Worm (Caenorhabditis elegans) whole organism, late embryonic: ENCODE results near the gene nhr-15.

Experiments
- C38D4.7 ChIP-seq: fragments of 200-800 bp; sonication (Bioruptor generic); optimal IDR thresholded peaks from 2 replicates; lab custom pipeline; 2018; ENCODE audit warnings: mild to moderate bottlenecking, missing genetic modification characterization, moderate library complexity, missing compliant biosample characterization
- F13H6.1 ChIP-seq: sonication (generic microtip); optimal IDR thresholded peaks from 2 replicates; lab custom pipeline; 2016; ENCODE audit warnings: missing genetic modification characterization, missing compliant biosample characterization
- K02D7.2 ChIP-seq: sonication (generic microtip); optimal IDR thresholded peaks from 2 replicates; lab custom pipeline; 2017; ENCODE audit warnings: mild to moderate bottlenecking, missing genetic modification characterization, missing compliant biosample characterization
- ahr-1 ChIP-seq: sonication (generic microtip); optimal IDR thresholded peaks from 2 replicates; lab custom pipeline; 2016; ENCODE audit warnings: missing genetic modification characterization, missing compliant biosample characterization
- ama-1 ChIP-seq: fragments of 150-350 bp; optimal IDR thresholded peaks from 2 replicates; lab custom pipeline; 2014
- ceh-19 ChIP-seq: fragments of 200-800 bp; sonication (Bioruptor generic); optimal IDR thresholded peaks from 2 replicates; lab custom pipeline; 2018; ENCODE audit warnings: mild to moderate bottlenecking, missing genetic modification characterization, missing compliant biosample characterization
- ceh-2 ChIP-seq: sonication (generic microtip); optimal IDR thresholded peaks from 2 replicates; lab custom pipeline; 2016; ENCODE audit warnings: missing genotype, missing genetic modification characterization, missing compliant biosample characterization
- ceh-22 ChIP-seq: sonication (generic microtip); optimal IDR thresholded peaks from 2 replicates; lab custom pipeline; 2017; ENCODE audit warnings: missing biosample characterization, missing genetic modification characterization
- ceh-24 ChIP-seq: sonication (generic microtip); optimal IDR thresholded peaks from 2 replicates; lab custom pipeline; 2016; ENCODE audit warnings: mild to moderate bottlenecking, missing genetic modification characterization, missing compliant biosample characterization
- ceh-34 ChIP-seq: sonication (generic microtip); optimal IDR thresholded peaks from 2 replicates; lab custom pipeline; 2016; ENCODE audit warnings: mild to moderate bottlenecking, missing genetic modification characterization, missing compliant biosample characterization
- ceh-45 ChIP-seq: fragments of 200-800 bp; sonication (Bioruptor generic); IDR thresholded peaks from 2 replicates; pipeline ENCODE4 v1.3.6; 2022; ENCODE audit warnings: missing genetic modification reagents, missing genetic modification characterization, missing compliant biosample characterization
- ceh-48 ChIP-seq: sonication (generic microtip); optimal IDR thresholded peaks from 2 replicates; lab custom pipeline; 2016; ENCODE audit warnings: missing genetic modification characterization, inconsistent platforms, missing compliant biosample characterization
- ceh-9 ChIP-seq: sonication (generic microtip); optimal IDR thresholded peaks from 2 replicates; lab custom pipeline; 2016; ENCODE audit warnings: mild to moderate bottlenecking, missing genetic modification characterization, inconsistent platforms, missing compliant biosample characterization
- che-1 ChIP-seq: sonication (generic microtip); optimal IDR thresholded peaks from 2 replicates; lab custom pipeline; 2016; ENCODE audit warnings: mild to moderate bottlenecking, missing genetic modification characterization, missing compliant biosample characterization
- dmd-4 ChIP-seq: sonication (generic microtip); optimal IDR thresholded peaks from 2 replicates; lab custom pipeline; 2016; ENCODE audit warnings: borderline replicate concordance, missing genetic modification characterization, missing compliant biosample characterization
- elt-4 ChIP-seq: sonication (generic microtip); optimal IDR thresholded peaks from 2 replicates; lab custom pipeline; 2016; ENCODE audit warnings: missing genetic modification characterization, missing compliant biosample characterization
- ets-4 ChIP-seq: sonication (generic microtip); optimal IDR thresholded peaks from 2 replicates; lab custom pipeline; 2016; ENCODE audit warnings: missing genetic modification characterization, missing compliant biosample characterization
- fax-1 ChIP-seq: sonication (generic microtip); optimal IDR thresholded peaks from 2 replicates; lab custom pipeline; 2016; ENCODE audit warnings: missing genotype, missing genetic modification characterization, missing compliant biosample characterization
- fkh-10 ChIP-seq: fragments of 150-350 bp; optimal IDR thresholded peaks from 2 replicates; lab custom pipeline; 2014; ENCODE audit warnings: missing biosample characterization, missing genetic modification reagents, missing genetic modification characterization
- fkh-6 ChIP-seq: sonication (generic microtip); optimal IDR thresholded peaks from 2 replicates; lab custom pipeline; 2016; ENCODE audit warnings: missing genetic modification characterization, missing compliant biosample characterization
- gmeb-2 ChIP-seq: sonication (generic microtip); optimal IDR thresholded peaks from 2 replicates; lab custom pipeline; 2016; ENCODE audit warnings: missing genetic modification characterization, inconsistent platforms, missing compliant biosample characterization
- hlh-13 ChIP-seq: fragments of 200-800 bp; sonication (Bioruptor generic); optimal IDR thresholded peaks from 2 replicates; lab custom pipeline; 2018; ENCODE audit warnings: mild to moderate bottlenecking, missing genetic modification characterization, missing compliant biosample characterization
- hlh-15 ChIP-seq: sonication (generic microtip); optimal IDR thresholded peaks from 2 replicates; lab custom pipeline; 2016; ENCODE audit warnings: missing genetic modification characterization, missing compliant biosample characterization
- hlh-30 ChIP-seq: sonication (generic microtip); optimal IDR thresholded peaks from 2 replicates; lab custom pipeline; 2017; ENCODE audit warnings: antibody characterized with exemption, missing genetic modification characterization, missing compliant biosample characterization; ENCODE audit not compliant: insufficient read depth
- hlh-6 ChIP-seq: sonication (generic microtip); optimal IDR thresholded peaks from 2 replicates; lab custom pipeline; 2016; ENCODE audit warnings: missing genotype, missing genetic modification characterization, missing compliant biosample characterization
- hlh-8 ChIP-seq: sonication (generic microtip); optimal IDR thresholded peaks from 2 replicates; lab custom pipeline; 2016; ENCODE audit warnings: missing genotype, missing genetic modification characterization, missing compliant biosample characterization
- lin-11 ChIP-seq: fragments of 200-800 bp; sonication (Bioruptor generic); optimal IDR thresholded peaks from 2 replicates; lab custom pipeline; 2018; ENCODE audit warnings: mild to moderate bottlenecking, missing genetic modification characterization, missing compliant biosample characterization
- madf-2 ChIP-seq: sonication (generic microtip); optimal IDR thresholded peaks from 2 replicates; lab custom pipeline; 2017; ENCODE audit warnings: missing genetic modification characterization, missing compliant biosample characterization
- mec-3 ChIP-seq: sonication (generic microtip); optimal IDR thresholded peaks from 2 replicates; lab custom pipeline; 2016; ENCODE audit warnings: borderline replicate concordance, missing genetic modification characterization, missing compliant biosample characterization
- nhr-11 ChIP-seq: fragments of 150-350 bp; optimal IDR thresholded peaks from 2 replicates; lab custom pipeline; 2014; ENCODE audit warnings: missing biosample characterization, missing genetic modification characterization
- nhr-232 ChIP-seq: sonication (generic microtip); optimal IDR thresholded peaks from 2 replicates; lab custom pipeline; 2016; ENCODE audit warnings: missing genetic modification characterization, missing compliant biosample characterization
- odd-2 ChIP-seq: sonication (generic microtip); optimal IDR thresholded peaks from 2 replicates; lab custom pipeline; 2017; ENCODE audit warnings: antibody characterized with exemption, mild to moderate bottlenecking, missing genetic modification characterization, missing compliant biosample characterization
- pag-3 ChIP-seq: sonication (generic microtip); optimal IDR thresholded peaks from 2 replicates; lab custom pipeline; 2016; ENCODE audit warnings: missing compliant biosample characterization, missing genetic modification characterization, borderline replicate concordance
- pax-1 ChIP-seq: fragments of 150-350 bp; optimal IDR thresholded peaks from 2 replicates; lab custom pipeline; 2014; ENCODE audit warnings: missing biosample characterization, missing genetic modification characterization
- pha-4 ChIP-seq: fragments of 150-350 bp; optimal IDR thresholded peaks from 2 replicates; lab custom pipeline; 2018; ENCODE audit warnings: missing biosample characterization, missing genetic modification reagents, missing genetic modification characterization
- pqm-1 ChIP-seq: sonication (generic microtip); optimal IDR thresholded peaks from 2 replicates; lab custom pipeline; 2016; ENCODE audit warnings: missing genetic modification characterization, missing compliant biosample characterization
- pros-1 ChIP-seq: fragments of 150-350 bp; optimal IDR thresholded peaks from 2 replicates; lab custom pipeline; 2014; ENCODE audit warnings: missing biosample characterization, missing genetic modification reagents, missing genetic modification characterization
- ref-2 ChIP-seq: sonication (generic microtip); optimal IDR thresholded peaks from 2 replicates; lab custom pipeline; 2016; ENCODE audit warnings: missing genetic modification characterization, missing compliant biosample characterization
- rnt-1 ChIP-seq: sonication (generic microtip); optimal IDR thresholded peaks from 2 replicates; lab custom pipeline; 2016; ENCODE audit warnings: missing genetic modification characterization, missing compliant biosample characterization
- sox-2 ChIP-seq: fragments of 200-800 bp; sonication (Bioruptor generic); IDR thresholded peaks from 2 replicates; pipeline ENCODE4 v1.3.6; 2022; ENCODE audit warnings: missing genetic modification reagents, missing genetic modification characterization, missing compliant biosample characterization
- sox-4 ChIP-seq: sonication (generic microtip); optimal IDR thresholded peaks from 2 replicates; lab custom pipeline; 2017; ENCODE audit warnings: mild to moderate bottlenecking, missing genetic modification characterization, inconsistent platforms, missing compliant biosample characterization
- syd-9 ChIP-seq: sonication (generic microtip); optimal IDR thresholded peaks from 2 replicates; lab custom pipeline; 2016; ENCODE audit warnings: mild to moderate bottlenecking, missing genetic modification characterization, moderate library complexity, missing compliant biosample characterization
- ttx-3 ChIP-seq: sonication (generic microtip); optimal IDR thresholded peaks from 2 replicates; lab custom pipeline; 2016; ENCODE audit warnings: missing genetic modification reagents, missing genetic modification characterization, missing compliant biosample characterization
- unc-55 ChIP-seq: sonication (generic microtip); optimal IDR thresholded peaks from 2 replicates; lab custom pipeline; 2017; ENCODE audit warnings: missing biosample characterization, missing genetic modification reagents, missing genetic modification characterization
- zip-5 ChIP-seq: sonication (generic microtip); optimal IDR thresholded peaks from 2 replicates; lab custom pipeline; 2016; ENCODE audit warnings: missing genetic modification characterization, missing compliant biosample characterization
- ztf-16 ChIP-seq: sonication (generic microtip); optimal IDR thresholded peaks from 2 replicates; lab custom pipeline; 2017; ENCODE audit warnings: missing genetic modification characterization, missing compliant biosample characterization

The nhr-15 gene

DNA sequence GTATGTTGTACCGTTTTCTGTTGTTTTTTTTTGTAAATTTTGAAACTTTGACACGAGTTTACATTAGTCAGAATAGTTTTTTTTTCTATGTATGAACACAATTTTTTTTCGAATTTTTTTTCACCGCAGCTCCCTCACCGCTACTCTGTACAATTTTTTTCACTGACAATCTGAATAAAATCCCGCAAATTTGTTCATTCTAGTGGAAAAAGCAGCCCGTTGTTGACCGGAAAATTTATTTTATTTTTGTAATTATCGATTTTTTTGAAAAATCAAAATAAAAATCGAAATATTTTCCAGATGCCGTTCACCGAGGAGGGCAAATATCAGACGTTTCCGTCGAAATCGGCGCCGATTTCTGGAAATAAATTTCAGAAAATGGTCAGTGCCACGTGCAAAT is 46.9 kb downstream of the nhr-15 start, which contains the start of gene T22H9.1:
Gene T22H9.1 (plus strand): TSS at position 301 of the 400 bp plus-strand sequence.
- no peak for TF ChIP-seq pag-3 (tag; lab: Kevin White, UChicago)
- no peak for TF ChIP-seq K02D7.2 (tag; lab: Kevin White, UChicago)
- no peak for TF ChIP-seq hlh-15 (tag; lab: Kevin White, UChicago)
- no peak for TF ChIP-seq hlh-13 (GFP tag; lab: Kevin White, UChicago)
- TF ChIP-seq pax-1 (tag; lab: Kevin White, UChicago), result no peak
- TF ChIP-seq pha-4, result no peak
- no peak for TF ChIP-seq ahr-1 (tag; lab: Kevin White, UChicago)
- TF ChIP-seq ceh-19, result no peak

DNA sequence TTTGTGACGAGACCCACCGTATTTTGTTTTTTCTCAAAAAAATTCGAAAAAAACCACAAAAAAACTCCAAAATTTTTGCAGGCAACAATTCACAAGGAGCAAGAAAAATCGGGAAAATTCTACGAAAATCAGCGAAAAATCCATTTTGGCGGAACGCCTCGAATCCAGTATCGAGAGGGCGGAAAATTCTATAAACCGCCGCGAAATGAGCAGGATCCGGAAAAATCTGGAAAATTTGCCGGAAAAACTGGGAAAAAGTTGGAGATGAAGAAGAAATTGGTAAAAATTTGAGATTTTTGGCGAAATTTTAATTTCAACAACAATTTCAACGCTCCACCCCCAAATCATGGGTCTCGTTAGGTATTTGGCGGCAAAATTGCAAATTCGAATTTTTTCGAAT is 47.5 kb downstream of the nhr-15 start:
- no peak for TF ChIP-seq rnt-1 (tag; lab: Kevin White, UChicago)
- no peak for TF ChIP-seq madf-2 (tag; lab: Kevin White, UChicago)
- no peak for TF ChIP-seq hlh-8
- TF ChIP-seq ttx-3 (tag; lab: Kevin White, UChicago), result no peak
- TF ChIP-seq hlh-30 (tag; lab: Kevin White, UChicago), result no peak
- no peak for TF ChIP-seq ceh-22 (tag; lab: Kevin White, UChicago)
- TF ChIP-seq hlh-15 (tag; lab: Kevin White, UChicago), result no peak
- no peak for TF ChIP-seq K02D7.2 (tag; lab: Kevin White, UChicago)
- no peak for TF ChIP-seq ceh-24 (tag; lab: Kevin White, UChicago)
- TF ChIP-seq ceh-48 (tag; lab: Kevin White, UChicago), result no peak
- no peak for TF ChIP-seq ztf-16
- TF ChIP-seq C38D4.7 (GFP tag; lab: Kevin White, UChicago), result no peak
- TF ChIP-seq syd-9 (tag; lab: Kevin White, UChicago), result no peak
- TF ChIP-seq unc-55 (GFP tag; lab: Kevin White, UChicago), result no peak
- TF ChIP-seq odd-2, result no peak
- no peak for TF ChIP-seq pag-3 (tag; lab: Kevin White, UChicago)
- TF ChIP-seq, all 69 proteins: peak for 0

DNA sequence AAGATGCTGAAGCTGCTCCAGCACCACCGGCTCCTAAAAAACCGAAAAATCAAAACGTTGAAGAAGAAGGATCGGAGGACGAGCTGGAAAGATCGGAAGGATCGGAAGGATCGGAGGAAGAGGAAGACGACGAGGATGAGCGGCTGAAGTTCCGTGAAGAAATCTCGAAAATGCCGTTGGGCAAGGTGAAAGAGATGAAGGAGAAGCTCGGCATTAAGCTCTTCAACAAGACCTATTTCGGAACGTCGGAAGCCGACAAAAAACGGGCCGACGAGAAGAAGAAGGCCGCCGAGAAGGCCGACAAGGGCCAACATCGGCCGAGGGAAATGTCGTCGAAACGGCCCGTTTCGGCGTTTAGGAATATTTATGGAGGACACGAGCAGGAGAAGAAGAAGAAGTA is 48.8 kb downstream of the nhr-15 start:
- no peak for TF ChIP-seq ceh-9
- TF ChIP-seq odd-2, result no peak
- TF ChIP-seq F13H6.1, result no peak
- TF ChIP-seq ceh-48 (tag; lab: Kevin White, UChicago), result no peak
- TF ChIP-seq ets-4 (tag; lab: Kevin White, UChicago), result no peak
- no peak for TF ChIP-seq ttx-3 (tag; lab: Kevin White, UChicago)
- TF ChIP-seq hlh-30 (tag; lab: Kevin White, UChicago), result no peak
- no peak for TF ChIP-seq che-1 (tag; lab: Kevin White, UChicago)
- no peak for TF ChIP-seq nhr-232
- no peak for TF ChIP-seq K02D7.2 (tag; lab: Kevin White, UChicago)
- TF ChIP-seq ceh-45, result no peak
- TF ChIP-seq hlh-15 (tag; lab: Kevin White, UChicago), result no peak
- TF ChIP-seq mec-3 (tag; lab: Kevin White, UChicago), result no peak
- no peak for TF ChIP-seq nhr-11 (tag; lab: Kevin White, UChicago)
- TF ChIP-seq fkh-6 (tag; lab: Kevin White, UChicago), result no peak

DNA sequence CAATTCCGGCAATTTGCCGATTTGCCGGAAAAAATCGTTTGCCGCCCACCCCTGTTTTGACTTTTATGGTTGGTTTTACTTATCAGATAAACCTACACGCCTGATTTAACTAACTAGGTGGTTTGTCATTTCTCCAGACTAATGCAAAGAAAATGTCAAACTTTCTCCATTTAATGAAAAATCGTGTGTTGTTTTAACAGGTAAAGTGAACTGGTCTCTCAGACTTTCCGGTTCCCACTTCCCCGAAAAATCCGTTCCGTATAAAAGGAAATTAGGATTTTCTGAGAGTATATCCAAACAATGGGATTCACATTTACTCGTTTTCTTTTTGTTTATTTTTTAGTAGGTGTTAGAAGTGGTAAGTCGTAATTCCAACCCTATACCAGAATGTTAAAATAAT is 52.1 kb downstream of the nhr-15 start, which contains the start of gene mltn-6:
Gene mltn-6 (plus strand): TSS at position 301 of the 400 bp plus-strand sequence.
- no peak for TF ChIP-seq che-1 (tag; lab: Kevin White, UChicago)
- no peak for TF ChIP-seq pros-1 (tag; lab: Kevin White, UChicago)
- TF ChIP-seq ceh-2 (tag; lab: Kevin White, UChicago), result no peak
- no peak for TF ChIP-seq elt-4 (tag; lab: Kevin White, UChicago)
- TF ChIP-seq fkh-10 (GFP tag; lab: Kevin White, UChicago), result no peak
- TF ChIP-seq, all 69 proteins: peak for 0

DNA sequence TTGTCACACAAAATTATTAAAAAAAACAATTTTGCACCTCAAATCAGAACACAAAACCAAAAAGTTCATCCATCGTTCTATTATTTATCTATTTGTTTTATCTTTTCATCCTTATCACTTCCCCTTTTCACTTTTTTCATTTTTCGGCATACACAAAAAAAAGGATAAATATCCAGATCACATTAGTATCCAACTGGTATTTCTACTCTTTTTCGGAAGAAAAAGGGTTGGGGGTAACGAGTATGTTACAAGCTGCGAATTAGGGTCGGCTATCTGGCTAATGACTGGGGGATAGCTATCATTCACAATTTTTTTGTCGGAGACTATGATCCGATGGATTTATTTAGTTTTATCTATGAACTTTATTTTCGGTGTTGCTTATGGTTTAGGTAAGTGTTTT is 57.5 kb downstream of the nhr-15 start, which contains the start of gene mltn-7:
Gene mltn-7 (plus strand): TSS at position 301 of the 400 bp plus-strand sequence.
- TF ChIP-seq ceh-34 (tag; lab: Kevin White, UChicago), result no peak
- TF ChIP-seq dmd-4, result no peak
- no peak for TF ChIP-seq ref-2
- no peak for TF ChIP-seq gmeb-2 (tag; lab: Kevin White, UChicago)
- TF ChIP-seq fax-1, result no peak
- TF ChIP-seq lin-11, result no peak
- no peak for TF ChIP-seq hlh-6
- no peak for TF ChIP-seq hlh-8
- TF ChIP-seq pros-1 (tag; lab: Kevin White, UChicago), result no peak
- TF ChIP-seq ama-1, result no peak
- TF ChIP-seq zip-5 (tag; lab: Kevin White, UChicago), result no peak
- TF ChIP-seq nhr-232, result no peak
- TF ChIP-seq sox-4 (tag; lab: Kevin White, UChicago), result no peak
- TF ChIP-seq sox-2 (GFP tag; lab: Robert Waterston, UW), result no peak
- TF ChIP-seq pqm-1 (tag; lab: Kevin White, UChicago), result no peak
